Fruit fly (Drosophila melanogaster) whole organism, embryonic: Measurements from ENCODE around the gene CG33107.

Experiments
- BtbVII ChIP-seq: fragments of 200-800 bp; sonication (Bioruptor generic); optimal IDR thresholded peaks from 3 replicates; lab custom pipeline; 2017; ENCODE audit warnings: missing biosample characterization, mild to moderate bottlenecking, missing genetic modification characterization
- CG10431 ChIP-seq: fragments of 200-800 bp; sonication (Bioruptor generic); optimal IDR thresholded peaks from 3 replicates; lab custom pipeline; 2018; ENCODE audit warnings: missing biosample characterization, mild to moderate bottlenecking, missing genetic modification characterization
- CG11398 ChIP-seq: fragments of 200-800 bp; sonication (Bioruptor generic); optimal IDR thresholded peaks from 2 replicates; lab custom pipeline; 2016; ENCODE audit warnings: missing biosample characterization, missing genetic modification characterization
- CG11560 ChIP-seq: fragments of 200-800 bp; sonication (Bioruptor generic); IDR thresholded peaks from 3 replicates; pipeline ENCODE4 v1.3.6; 2022; ENCODE audit warnings: missing biosample characterization, missing genetic modification characterization
- CG12659 ChIP-seq: fragments of 200-800 bp; sonication (Bioruptor generic); optimal IDR thresholded peaks from 3 replicates; lab custom pipeline; 2017; ENCODE audit warnings: mild to moderate bottlenecking, missing biosample characterization, missing genetic modification reagents, missing genetic modification characterization
- CG12769 ChIP-seq: fragments of 200-800 bp; sonication (Bioruptor generic); optimal IDR thresholded peaks from 2 replicates; lab custom pipeline; 2019; ENCODE audit warnings: missing biosample characterization, mild to moderate bottlenecking, missing genetic modification characterization, moderate library complexity
- CG13296 ChIP-seq: fragments of 200-800 bp; sonication (Bioruptor generic); optimal IDR thresholded peaks from 3 replicates; lab custom pipeline; 2018; ENCODE audit warnings: missing biosample characterization, mild to moderate bottlenecking, missing genetic modification characterization
- CG13424 ChIP-seq: fragments of 200-800 bp; sonication (Bioruptor generic); optimal IDR thresholded peaks from 2 replicates; lab custom pipeline; 2019; ENCODE audit warnings: missing biosample characterization, mild to moderate bottlenecking, missing genetic modification characterization, moderate library complexity
- CG15514 ChIP-seq: fragments of 200-800 bp; sonication (Bioruptor generic); optimal IDR thresholded peaks from 3 replicates; lab custom pipeline; 2017; ENCODE audit warnings: missing biosample characterization, missing genetic modification characterization, mild to moderate bottlenecking, moderate library complexity, missing genetic modification reagents
- CG17829 ChIP-seq: fragments of 200-800 bp; optimal IDR thresholded peaks from 2 replicates; lab custom pipeline; 2019; ENCODE audit warnings: missing biosample characterization, mild to moderate bottlenecking, missing genetic modification characterization, moderate library complexity
- CG18619 ChIP-seq: fragments of 200-800 bp; sonication (Bioruptor generic); optimal IDR thresholded peaks from 3 replicates; lab custom pipeline; 2017; ENCODE audit warnings: missing biosample characterization, mild to moderate bottlenecking, missing genetic modification characterization
- CG2120 ChIP-seq: fragments of 200-800 bp; sonication (Bioruptor generic); optimal IDR thresholded peaks from 3 replicates; lab custom pipeline; 2016; ENCODE audit warnings: missing biosample characterization, missing genetic modification characterization
- CG2199 ChIP-seq: fragments of 200-800 bp; sonication (Bioruptor generic); IDR thresholded peaks from 3 replicates; pipeline ENCODE4 v1.3.6; 2022; ENCODE audit warnings: missing biosample characterization, missing genetic modification characterization
- CG30020 ChIP-seq: fragments of 200-800 bp; optimal IDR thresholded peaks from 2 replicates; lab custom pipeline; 2019; ENCODE audit warnings: missing biosample characterization, mild to moderate bottlenecking, missing genetic modification characterization, moderate library complexity
- CG32532 ChIP-seq: fragments of 200-800 bp; sonication (Bioruptor generic); IDR thresholded peaks from 2 replicates; pipeline ENCODE4 v1.3.6; 2022; ENCODE audit warnings: missing biosample characterization, missing genetic modification characterization
- CG33213 ChIP-seq: fragments of 200-800 bp; sonication (Bioruptor generic); optimal IDR thresholded peaks from 3 replicates; lab custom pipeline; 2016; ENCODE audit warnings: missing biosample characterization, missing genetic modification characterization
- CG3726 ChIP-seq: fragments of 200-800 bp; sonication (Bioruptor generic); IDR thresholded peaks from 3 replicates; pipeline ENCODE4, ENCODE4 v1.3.6; 2022; ENCODE audit warnings: missing biosample characterization, missing genetic modification characterization
- CG5245 ChIP-seq: fragments of 200-800 bp; sonication (Bioruptor generic); optimal IDR thresholded peaks from 3 replicates; lab custom pipeline; 2016; ENCODE audit warnings: missing biosample characterization, missing genetic modification characterization
- CG6813 ChIP-seq: fragments of 200-800 bp; sonication (Bioruptor generic); optimal IDR thresholded peaks from 2 replicates; lab custom pipeline; 2017; ENCODE audit warnings: missing biosample characterization, missing genetic modification characterization, mild to moderate bottlenecking, moderate library complexity, missing genetic modification reagents
- CG7928 ChIP-seq: fragments of 200-800 bp; sonication (Bioruptor generic); optimal IDR thresholded peaks from 2 replicates; lab custom pipeline; 2017; ENCODE audit warnings: missing biosample characterization, mild to moderate bottlenecking, missing genetic modification characterization
- CG8359 ChIP-seq: fragments of 200-800 bp; sonication (Bioruptor generic); optimal IDR thresholded peaks from 2 replicates; lab custom pipeline; 2017; ENCODE audit warnings: missing biosample characterization, mild to moderate bottlenecking, missing genetic modification characterization, borderline replicate concordance
- Deaf1 ChIP-seq: fragments of 200-800 bp; optimal IDR thresholded peaks from 3 replicates; lab custom pipeline; 2019; ENCODE audit warnings: missing biosample characterization, mild to moderate bottlenecking, missing genetic modification characterization, moderate library complexity
- Doc3 ChIP-seq: fragments of 200-800 bp; sonication (Bioruptor generic); IDR thresholded peaks from 3 replicates; pipeline ENCODE4 v1.3.6; 2022; ENCODE audit warnings: missing biosample characterization, missing genetic modification characterization; ENCODE audit not compliant: partially characterized antibody
- Fer1 ChIP-seq: fragments of 200-800 bp; sonication (Bioruptor generic); optimal IDR thresholded peaks from 2 replicates; lab custom pipeline; 2017; ENCODE audit warnings: missing biosample characterization, mild to moderate bottlenecking, missing genetic modification characterization
- NK7.1 ChIP-seq: fragments of 200-800 bp; sonication (Bioruptor generic); optimal IDR thresholded peaks from 3 replicates; lab custom pipeline; 2016; ENCODE audit warnings: missing biosample characterization, missing genetic modification characterization
- Sry-δ ChIP-seq: fragments of 200-800 bp; sonication (Bioruptor generic); optimal IDR thresholded peaks from 2 replicates; lab custom pipeline; 2016; ENCODE audit warnings: missing biosample characterization, missing genetic modification characterization
- Xrp1 ChIP-seq: fragments of 200-800 bp; sonication (Bioruptor generic); IDR thresholded peaks from 2 replicates; pipeline ENCODE4 v1.3.6; 2022; ENCODE audit warnings: missing biosample characterization, missing genetic modification characterization
- amos ChIP-seq: fragments of 200-800 bp; sonication (Bioruptor generic); IDR thresholded peaks from 2 replicates; pipeline ENCODE4 v1.3.6; 2022; ENCODE audit warnings: missing biosample characterization, missing genetic modification characterization; ENCODE audit not compliant: partially characterized antibody
- ap ChIP-seq: fragments of 200-800 bp; sonication (Bioruptor generic); IDR thresholded peaks from 2 replicates; pipeline ENCODE4 v1.3.6; 2022; ENCODE audit warnings: missing biosample characterization, missing genetic modification characterization
- bowl ChIP-seq: fragments of 200-800 bp; sonication (Bioruptor generic); IDR thresholded peaks from 2 replicates; pipeline ENCODE4 v1.3.6; 2022; ENCODE audit warnings: missing biosample characterization, missing genetic modification characterization
- btn ChIP-seq: fragments of 200-800 bp; sonication (Bioruptor generic); optimal IDR thresholded peaks from 2 replicates; lab custom pipeline; 2016; ENCODE audit warnings: missing biosample characterization, missing genetic modification characterization
- cad ChIP-seq: fragments of >200 bp; optimal IDR thresholded peaks from 2 replicates; lab custom pipeline; 2017; ENCODE audit warnings: missing biosample characterization, missing genetic modification characterization
- caup ChIP-seq: fragments of 200-800 bp; sonication (Bioruptor generic); optimal IDR thresholded peaks from 3 replicates; lab custom pipeline; 2017; ENCODE audit warnings: missing biosample characterization, mild to moderate bottlenecking, missing genetic modification characterization, moderate library complexity; ENCODE audit not compliant: severe bottlenecking
- cwo ChIP-seq: fragments of 200-800 bp; sonication (Bioruptor generic); optimal IDR thresholded peaks from 3 replicates; lab custom pipeline; 2017; ENCODE audit warnings: missing biosample characterization, missing genetic modification characterization, mild to moderate bottlenecking, moderate library complexity, missing genetic modification reagents
- dysf ChIP-seq: fragments of 200-800 bp; sonication (Bioruptor generic); IDR thresholded peaks from 3 replicates; pipeline ENCODE4 v1.3.6; 2022; ENCODE audit warnings: missing biosample characterization, missing genetic modification characterization
- fd96Cb ChIP-seq: fragments of 200-800 bp; sonication (Bioruptor generic); optimal IDR thresholded peaks from 2 replicates; lab custom pipeline; 2018; ENCODE audit warnings: missing biosample characterization, mild to moderate bottlenecking, missing genetic modification characterization, moderate library complexity
- hth ChIP-seq: fragments of >200 bp; optimal IDR thresholded peaks from 2 replicates; lab custom pipeline; 2017; ENCODE audit warnings: inconsistent platforms
- ind ChIP-seq: fragments of 200-800 bp; sonication (Bioruptor generic); optimal IDR thresholded peaks from 3 replicates; lab custom pipeline; 2016; ENCODE audit warnings: missing biosample characterization, missing genetic modification characterization
- inv ChIP-seq: fragments of 200-800 bp; sonication (Bioruptor generic); IDR thresholded peaks from 2 replicates; pipeline ENCODE4 v1.3.6; 2022; ENCODE audit warnings: missing biosample characterization, missing genetic modification characterization; ENCODE audit not compliant: partially characterized antibody
- knrl ChIP-seq: fragments of 200-800 bp; sonication (Bioruptor generic); IDR thresholded peaks from 3 replicates; pipeline ENCODE4 v1.3.6; 2022; ENCODE audit warnings: missing biosample characterization, missing genetic modification characterization; ENCODE audit not compliant: partially characterized antibody
- nerfin-2 ChIP-seq: fragments of 200-800 bp; sonication (Bioruptor generic); IDR thresholded peaks from 2 replicates; pipeline ENCODE4 v1.3.6; 2022; ENCODE audit warnings: missing biosample characterization, missing genetic modification characterization; ENCODE audit not compliant: partially characterized antibody
- otp ChIP-seq: fragments of 200-800 bp; sonication (Bioruptor generic); IDR thresholded peaks from 3 replicates; pipeline ENCODE4, ENCODE4 v1.3.6; 2022; ENCODE audit warnings: missing biosample characterization, missing genetic modification characterization
- pan ChIP-seq, 4 experiments: fragments of >200 bp in 3 of 4; fragments of 200-800 bp in 1 of 4; sonication (Bioruptor generic) in 1 of 4; optimal IDR thresholded peaks in 3 of 4; IDR thresholded peaks in 1 of 4; 2 replicates each; pipeline versions ENCODE4 v1.3.6 to Lab custom; 2017 to 2022; ENCODE audit warnings: missing biosample characterization in 2 of 4, missing genetic modification characterization in 2 of 4, mixed read lengths in 1 of 4
- pita ChIP-seq: fragments of 200-800 bp; sonication (Bioruptor generic); optimal IDR thresholded peaks from 2 replicates; lab custom pipeline; 2017; ENCODE audit warnings: missing biosample characterization, mild to moderate bottlenecking, missing genetic modification characterization
- ranshi ChIP-seq: fragments of 200-800 bp; sonication (Bioruptor generic); IDR thresholded peaks from 2 replicates; pipeline ENCODE4 v1.3.6; 2022; ENCODE audit warnings: missing biosample characterization, missing genetic modification characterization
- repo ChIP-seq: fragments of 200-800 bp; sonication (Bioruptor generic); optimal IDR thresholded peaks from 2 replicates; lab custom pipeline; 2016; ENCODE audit warnings: missing biosample characterization, missing genetic modification characterization
- schlank ChIP-seq: fragments of 200-800 bp; sonication (Bioruptor generic); optimal IDR thresholded peaks from 2 replicates; lab custom pipeline; 2018; ENCODE audit warnings: missing biosample characterization, mild to moderate bottlenecking, missing genetic modification characterization
- sob ChIP-seq: fragments of 200-800 bp; sonication (Bioruptor generic); IDR thresholded peaks from 2 replicates; pipeline ENCODE4 v1.3.6; 2022; ENCODE audit warnings: missing biosample characterization, missing genetic modification characterization
- vvl ChIP-seq: fragments of 200-800 bp; sonication (Bioruptor generic); IDR thresholded peaks from 2 replicates; pipeline ENCODE4 v1.3.6; 2022; ENCODE audit warnings: missing biosample characterization, missing genetic modification characterization

The CG33107 gene

DNA sequence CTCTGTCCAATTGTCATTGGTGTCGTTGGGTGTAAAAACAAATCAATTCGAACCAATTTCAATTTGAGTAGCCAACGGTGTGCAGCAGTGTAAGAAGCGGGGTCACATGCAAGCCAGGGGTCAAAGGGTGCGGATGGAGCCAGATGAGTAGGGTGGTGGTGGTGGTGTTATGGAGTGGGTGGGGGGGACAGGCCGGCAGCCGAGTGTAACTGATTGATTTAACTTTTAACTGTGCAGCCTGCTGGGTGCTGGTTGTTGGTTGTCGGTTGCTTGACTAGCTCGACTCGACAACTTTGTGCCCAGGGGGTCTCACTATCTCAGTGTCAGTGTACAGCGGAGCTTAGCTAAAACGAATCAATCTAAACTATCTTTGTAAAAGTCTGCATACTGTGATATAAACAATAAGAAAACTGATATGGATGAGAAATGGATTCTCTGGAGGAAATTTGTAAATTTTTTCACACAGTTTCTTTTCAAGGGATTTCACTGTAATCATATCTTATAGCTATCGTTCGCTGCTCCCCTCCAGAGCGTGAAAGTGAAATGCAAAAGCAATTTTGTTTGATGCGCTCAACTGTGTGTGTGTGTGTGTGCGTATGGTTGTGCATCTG is 12.9 kb upstream of the CG33107 start (continued):
- TF ChIP-seq fd96Cb, result peak; percentile 76
- no peak for TF ChIP-seq Deaf1 (tag; lab: Kevin White, UChicago)
- TF ChIP-seq nerfin-2 (GFP tag; lab: Robert Waterston, UW), result no peak
- TF ChIP-seq Sry-δ (GFP tag; lab: Kevin White, UChicago), result peak; percentile 29
- TF ChIP-seq pan (optimal IDR thresholded peaks at IDR 0.05; lab: Kevin White, UChicago), result no peak
- peak in 1 of 2 experiments; percentile 76 for TF ChIP-seq pan (GFP tag; optimal IDR thresholded peaks at IDR 0.05 in 1 of 2, IDR thresholded peaks at IDR 0.05 in 1 of 2)
- TF ChIP-seq schlank (tag; lab: Kevin White, UChicago), result no peak
- TF ChIP-seq inv (GFP tag; lab: Robert Waterston, UW), result no peak
- peak; percentile 12 for TF ChIP-seq NK7.1
- peak; percentile 40 for TF ChIP-seq btn (GFP tag; lab: Kevin White, UChicago)
- TF ChIP-seq CG6813 (GFP tag; lab: Kevin White, UChicago), result peak; percentile 62
- no peak for TF ChIP-seq CG10431
- no peak for TF ChIP-seq Doc3 (GFP tag; lab: Robert Waterston, UW)
- TF ChIP-seq cwo, result peak; percentile 27
- TF ChIP-seq CG15514 (GFP tag; lab: Kevin White, UChicago), result no peak
- peak; percentile 6 for TF ChIP-seq CG33213
- no peak for TF ChIP-seq BtbVII (GFP tag; lab: Kevin White, UChicago)
- peak; percentile 77 for TF ChIP-seq CG32532 (GFP tag; lab: Robert Waterston, UW)
- no peak for TF ChIP-seq knrl (GFP tag; lab: Robert Waterston, UW)
- TF ChIP-seq pita (GFP tag; lab: Kevin White, UChicago), result no peak
- no peak for TF ChIP-seq CG11398 (GFP tag; lab: Kevin White, UChicago)
- TF ChIP-seq sob (GFP tag; lab: Robert Waterston, UW), result peak; percentile 70
- no peak for TF ChIP-seq CG7928
- peak; percentile 83 for TF ChIP-seq ranshi (GFP tag; lab: Robert Waterston, UW)
- TF ChIP-seq dysf (GFP tag; lab: Robert Waterston, UW), result peak; percentile 81
- TF ChIP-seq ind (GFP tag; lab: Kevin White, UChicago), result peak; percentile 67
- peak; percentile 89 for TF ChIP-seq vvl (GFP tag; lab: Robert Waterston, UW)
- TF ChIP-seq CG18619 (GFP tag; lab: Kevin White, UChicago), result peak; percentile 40
- 0 out of 2 replicates have a peak, but pooled peaks have one; percentile 10 for TF ChIP-seq bowl
- TF ChIP-seq otp (GFP tag; lab: Robert Waterston, UW), result peak; percentile 84
- TF ChIP-seq CG30020 (tag; lab: Kevin White, UChicago), result no peak
- TF ChIP-seq CG13296 (GFP tag; lab: Kevin White, UChicago), result no peak
- TF ChIP-seq CG13424 (tag; lab: Kevin White, UChicago), result peak; percentile 79
- peak; percentile 49 for TF ChIP-seq CG2120 (GFP tag; lab: Kevin White, UChicago)
- no peak for TF ChIP-seq CG12769 (tag; lab: Kevin White, UChicago)
- TF ChIP-seq CG17829 (tag; lab: Kevin White, UChicago), result peak; percentile 70
- peak; percentile 36 for TF ChIP-seq repo (GFP tag; lab: Kevin White, UChicago)
- peak; percentile 88 for TF ChIP-seq Xrp1
- TF ChIP-seq hth (lab: Kevin White, UChicago), result no peak
- TF ChIP-seq CG11560 (tag; lab: Robert Waterston, UW), result 0 out of 3 replicates have a peak, but pooled peaks have one; percentile 58
- peak; percentile 76 for TF ChIP-seq CG5245
- no peak for TF ChIP-seq CG3726 (GFP tag; lab: Robert Waterston, UW)
- 0 out of 3 replicates have a peak, but pooled peaks have one; percentile 80 for TF ChIP-seq CG2199 (GFP tag; lab: Robert Waterston, UW)
- no peak for TF ChIP-seq cad (GFP tag; lab: Kevin White, UChicago)
- peak; percentile 16 for TF ChIP-seq caup (GFP tag; lab: Kevin White, UChicago)
- TF ChIP-seq amos (GFP tag; lab: Robert Waterston, UW), result no peak
- TF ChIP-seq ap, result peak; percentile 62
- TF ChIP-seq Fer1 (GFP tag; lab: Kevin White, UChicago), result peak; percentile 46
- TF ChIP-seq CG12659 (GFP tag; lab: Kevin White, UChicago), result peak; percentile 47
- no peak for TF ChIP-seq CG8359 (GFP tag; lab: Kevin White, UChicago)
